Worm (Caenorhabditis elegans): ENCODE results near the gene svh-2.

Gene svh-2

ce11 chrX:6569624-6570023 is 16.5 kb downstream of the svh-2 start, which contains the start of gene dop-3:
TSS of gene dop-3 (minus strand) at chrX:6569724.
- TF ChIP-seq ceh-31 (tag; optimal IDR thresholded peaks at IDR 0.05): no peak

- TF ChIP-seq C08G9.2 (tag; optimal IDR thresholded peaks at IDR 0.05) (no peak), syd-9 (tag; optimal IDR thresholded peaks at IDR 0.05) (no peak), ahr-1 (tag; optimal IDR thresholded peaks at IDR 0.05) (no peak), K09A11.1 (tag; optimal IDR thresholded peaks at IDR 0.05; ENCODE audit: insufficient read depth) (no peak), lin-11 (tag; optimal IDR thresholded peaks at IDR 0.05) (no peak), hlh-8 (tag; optimal IDR thresholded peaks at IDR 0.05) (no peak), unc-86 (tag; optimal IDR thresholded peaks at IDR 0.05) (no peak), ceh-9 (tag; optimal IDR thresholded peaks at IDR 0.05) (no peak), npax-4 (tag; optimal IDR thresholded peaks at IDR 0.05) (no peak), pat-9 (tag; optimal IDR thresholded peaks at IDR 0.05) (no peak)
Observed at ce11 chrX:6572987-6573386, 19.9 kb downstream of the svh-2 start.

ce11 chrX:6575992-6576391 is 22.9 kb downstream of the svh-2 start:
- TF ChIP-seq hlh-13 (GFP tag; optimal IDR thresholded peaks at IDR 0.05): no peak
- TF ChIP-seq hlh-8 (tag; optimal IDR thresholded peaks at IDR 0.05): no peak
- no peak for TF ChIP-seq odd-2 (tag; optimal IDR thresholded peaks at IDR 0.05)
- no peak for TF ChIP-seq unc-86 (tag; optimal IDR thresholded peaks at IDR 0.05)
- no peak for TF ChIP-seq unc-42 (tag; optimal IDR thresholded peaks at IDR 0.05)
- no peak for TF ChIP-seq pat-9 (tag; optimal IDR thresholded peaks at IDR 0.05)
- TF ChIP-seq npax-4 (tag; optimal IDR thresholded peaks at IDR 0.05): no peak
- TF ChIP-seq ref-2 (tag; optimal IDR thresholded peaks at IDR 0.05): no peak
- TF ChIP-seq gmeb-2 (tag; optimal IDR thresholded peaks at IDR 0.05): no peak

- TF ChIP-seq zip-5 (tag; optimal IDR thresholded peaks at IDR 0.05): no peak
- TF ChIP-seq nhr-232 (tag; optimal IDR thresholded peaks at IDR 0.05): no peak
- no peak for TF ChIP-seq lin-11 (tag; optimal IDR thresholded peaks at IDR 0.05)
- TF ChIP-seq dmd-4 (tag; optimal IDR thresholded peaks at IDR 0.05; ENCODE audit: borderline replicate concordance): no peak
Observed at ce11 chrX:6583385-6583784, 30.3 kb downstream of the svh-2 start.

- TF ChIP-seq ceh-22 (tag; optimal IDR thresholded peaks at IDR 0.05) (no peak), odd-2 (tag; optimal IDR thresholded peaks at IDR 0.05) (no peak), Y22D7AL.16 (tag; optimal IDR thresholded peaks at IDR 0.05) (no peak), mec-3 (tag; optimal IDR thresholded peaks at IDR 0.05; ENCODE audit: borderline replicate concordance) (no peak), sox-4 (tag; optimal IDR thresholded peaks at IDR 0.05) (no peak), sdc-2 (tag; optimal IDR thresholded peaks at IDR 0.05) (no peak), ceh-6 (GFP tag; optimal IDR thresholded peaks at IDR 0.05) (no peak), dmd-4 (tag; optimal IDR thresholded peaks at IDR 0.05; ENCODE audit: borderline replicate concordance) (no peak), K02D7.2 (tag; optimal IDR thresholded peaks at IDR 0.05) (no peak), hlh-15 (tag; optimal IDR thresholded peaks at IDR 0.05) (no peak)
Observed at ce11 chrX:6588495-6588894, 35.4 kb downstream of the svh-2 start, which contains the start of gene fbxl-4. TSS of gene fbxl-4 (plus strand) at chrX:6588795.

DNA sequence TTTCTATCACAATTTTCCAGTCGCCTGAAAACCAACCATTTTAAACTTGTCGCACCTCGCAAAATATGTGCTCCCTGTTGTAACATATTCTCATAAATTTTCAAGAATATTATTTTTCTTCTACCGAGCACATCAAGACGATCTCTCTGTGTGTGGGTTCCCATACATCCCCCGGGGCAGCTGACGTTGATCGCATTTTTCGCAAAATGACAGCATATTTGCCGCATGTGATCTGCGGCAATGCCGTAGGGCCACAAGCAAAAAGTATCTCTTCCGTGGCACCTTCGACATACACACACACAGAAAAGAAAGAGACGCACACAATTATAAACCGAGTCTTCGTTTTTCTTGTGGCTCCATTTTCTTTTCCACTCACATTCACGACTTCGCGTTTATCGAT is 38.6 kb downstream of the svh-2 start:
- TF ChIP-seq unc-55 (GFP tag; optimal IDR thresholded peaks at IDR 0.05): peak; percentile 42
- TF ChIP-seq eyg-1 (tag; optimal IDR thresholded peaks at IDR 0.05): no peak
- TF ChIP-seq rnt-1 (tag; optimal IDR thresholded peaks at IDR 0.05): peak; percentile 59
- peak; percentile 76 for TF ChIP-seq ceh-18 (tag; optimal IDR thresholded peaks at IDR 0.05)
- no peak for TF ChIP-seq nhr-232 (tag; optimal IDR thresholded peaks at IDR 0.05)
